Worm (Caenorhabditis elegans): ENCODE measurements around the gene col-116.
"Not testable (repeated sequence)": the region's sequence is repeated elsewhere in the genome, so short reads cannot be mapped to it uniquely, and the experiment has no call there.

col-116 gene

DNA sequence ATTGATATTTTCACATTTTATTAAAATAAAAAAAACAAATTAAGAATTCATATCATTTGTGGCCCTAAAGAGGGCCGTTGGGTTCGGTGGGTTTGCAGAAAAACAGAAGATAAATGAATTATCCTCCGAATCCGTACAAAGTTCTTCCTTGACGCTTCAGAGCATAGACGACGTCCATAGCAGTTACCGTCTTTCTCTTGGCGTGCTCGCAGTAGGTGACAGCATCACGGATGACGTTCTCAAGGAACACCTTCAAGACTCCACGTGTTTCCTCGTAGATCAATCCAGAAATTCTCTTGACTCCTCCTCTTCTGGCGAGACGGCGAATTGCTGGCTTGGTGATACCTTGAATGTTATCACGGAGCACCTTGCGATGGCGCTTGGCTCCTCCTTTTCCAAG, 22.2 kb upstream of the col-116 start:
- TF ChIP-seq T22C8.4 (GFP tag; IDR thresholded peaks at IDR 0.05), result no peak

DNA sequence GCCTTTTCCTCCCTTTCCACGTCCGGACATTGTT, 21.9 kb upstream of the col-116 start, which contains the start of gene his-31:
Gene his-31 (minus strand): TSS at position 30 of the 34 bp plus-strand sequence.
- no peak for TF ChIP-seq T22C8.4 (GFP tag; IDR thresholded peaks at IDR 0.05)
- no peak for TF ChIP-seq ref-1 (GFP tag; conservative IDR thresholded peaks at IDR 0.05)
- TF ChIP-seq tab-1 (GFP tag; IDR thresholded peaks at IDR 0.05), result no peak
- no peak for TF ChIP-seq cog-1 (tag; optimal IDR thresholded peaks at IDR 0.05)
- TF ChIP-seq ztf-29 (GFP tag; IDR thresholded peaks at IDR 0.05), result no peak
- TF ChIP-seq ztf-23 (GFP tag; IDR thresholded peaks at IDR 0.05), result no peak
- TF ChIP-seq klf-2 (GFP tag; conservative IDR thresholded peaks at IDR 0.05), result no peak
- TF ChIP-seq flt-1 (GFP tag; IDR thresholded peaks at IDR 0.05), result no peak
- no peak for TF ChIP-seq med-1 (GFP tag; optimal IDR thresholded peaks at IDR 0.05; ENCODE audit: insufficient read depth)

- TF ChIP-seq klf-2 (GFP tag; conservative IDR thresholded peaks at IDR 0.05) (no peak), ztf-29 (GFP tag; IDR thresholded peaks at IDR 0.05) (peak; percentile 14; the same call in 1 of the 2 replicates), flt-1 (GFP tag; IDR thresholded peaks at IDR 0.05) (peak; percentile 86), cog-1 (tag; optimal IDR thresholded peaks at IDR 0.05) (peak; percentile 87)
These were observed 21.5 kb upstream of the col-116 start, which contains the start of gene his-32 for ce11 chrIV:8333988-8334863. TSS of gene his-32 (plus strand) at chrIV:8334305.

ce11 chrIV:8339636-8340035, 16.1 kb upstream of the col-116 start, which contains the start of gene lgc-6:
TSS of gene lgc-6 (plus strand) at chrIV:8339936.
- TF ChIP-seq tab-1 (GFP tag; IDR thresholded peaks at IDR 0.05), result no peak

DNA sequence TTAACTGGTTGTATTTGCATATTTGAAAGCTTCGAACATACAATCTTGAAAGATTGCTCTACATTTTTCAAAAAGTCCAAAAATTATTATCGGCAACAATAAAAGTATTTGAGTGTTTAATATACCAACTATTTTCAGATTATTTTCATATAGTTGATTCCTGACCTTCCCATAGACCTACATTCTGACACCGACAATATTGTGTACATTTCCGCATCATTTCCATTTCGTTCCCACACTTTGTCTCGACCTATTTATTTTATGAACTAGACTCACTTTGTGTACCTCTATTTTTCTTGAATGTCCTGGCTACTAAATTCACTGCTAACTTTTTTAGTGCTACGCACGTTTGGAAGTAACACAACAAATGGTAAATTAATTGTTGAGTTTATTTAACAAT, 13.3 kb upstream of the col-116 start, which contains the start of gene lgc-5:
Gene lgc-5 (plus strand): TSS at position 301 of the 400 bp plus-strand sequence.
- TF ChIP-seq ztf-29 (GFP tag; IDR thresholded peaks at IDR 0.05) (no peak), ztf-23 (GFP tag; IDR thresholded peaks at IDR 0.05) (no peak), med-1 (GFP tag; optimal IDR thresholded peaks at IDR 0.05; ENCODE audit: insufficient read depth) (no peak), T22C8.4 (GFP tag; IDR thresholded peaks at IDR 0.05) (no peak), ref-1 (GFP tag; conservative IDR thresholded peaks at IDR 0.05) (no peak), klf-2 (GFP tag; conservative IDR thresholded peaks at IDR 0.05) (no peak)

DNA sequence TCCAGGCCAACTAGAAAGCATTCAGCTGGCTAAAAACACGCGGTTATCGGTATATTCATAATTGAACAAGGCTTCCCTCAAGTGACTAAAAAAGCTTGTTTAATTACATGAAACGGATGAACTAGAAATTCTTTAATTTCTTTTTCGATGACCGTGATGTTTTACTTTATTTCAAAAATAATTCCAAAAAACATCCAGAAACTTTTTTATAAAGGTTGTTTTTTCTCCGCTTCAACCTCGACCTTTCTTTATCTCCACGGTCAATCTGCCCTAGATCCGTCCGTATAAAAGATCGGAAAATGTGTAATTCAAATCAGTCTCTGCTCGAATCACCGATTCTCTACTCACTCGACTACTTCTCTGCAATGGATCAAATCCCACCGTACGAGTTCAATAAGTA, 10.2 kb upstream of the col-116 start, which contains the start of gene F17E9.5:
Gene F17E9.5 (plus strand): TSS at position 301 of the 400 bp plus-strand sequence.
- TF ChIP-seq cog-1 (tag; optimal IDR thresholded peaks at IDR 0.05) (no peak), ztf-29 (GFP tag; IDR thresholded peaks at IDR 0.05) (no peak), T22C8.4 (GFP tag; IDR thresholded peaks at IDR 0.05) (no peak), tab-1 (GFP tag; IDR thresholded peaks at IDR 0.05) (no peak), med-1 (GFP tag; optimal IDR thresholded peaks at IDR 0.05; ENCODE audit: insufficient read depth) (no peak), klf-2 (GFP tag; conservative IDR thresholded peaks at IDR 0.05) (no peak), ref-1 (GFP tag; conservative IDR thresholded peaks at IDR 0.05) (no peak)

DNA sequence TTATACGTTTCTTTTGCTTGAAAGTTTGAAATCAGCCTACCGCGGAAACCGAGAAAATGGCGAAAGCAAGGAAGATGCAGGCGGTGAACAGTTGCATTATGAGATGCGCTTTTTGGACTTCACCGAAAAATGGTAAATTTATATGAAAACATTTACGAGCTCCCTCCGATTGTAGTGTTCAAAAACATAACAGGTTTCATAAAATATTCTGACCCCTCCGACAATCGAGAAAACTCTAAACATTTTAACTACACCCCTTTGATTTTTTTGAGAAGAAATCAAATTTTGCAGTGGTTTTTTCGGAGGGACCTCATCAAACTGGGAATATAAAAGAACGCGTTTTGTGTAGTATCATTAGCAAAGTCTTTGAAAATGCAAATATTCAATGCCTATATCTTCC, 8.7 kb upstream of the col-116 start, which contains the start of the genes F17E9.18 and F17E9.15:
Gene F17E9.18 (minus strand): TSS at position 101 of the 400 bp plus-strand sequence.
Gene F17E9.15 (plus strand): TSS at position 368 of the 400 bp plus-strand sequence.
- TF ChIP-seq ref-1 (GFP tag; conservative IDR thresholded peaks at IDR 0.05) (no peak), tab-1 (GFP tag; IDR thresholded peaks at IDR 0.05) (no peak), klf-2 (GFP tag; conservative IDR thresholded peaks at IDR 0.05) (no peak), cog-1 (tag; optimal IDR thresholded peaks at IDR 0.05) (no peak), ztf-29 (GFP tag; IDR thresholded peaks at IDR 0.05) (no peak), med-1 (GFP tag; optimal IDR thresholded peaks at IDR 0.05; ENCODE audit: insufficient read depth) (no peak), ztf-23 (GFP tag; IDR thresholded peaks at IDR 0.05) (no peak), T22C8.4 (GFP tag; IDR thresholded peaks at IDR 0.05) (no peak), flt-1 (GFP tag; IDR thresholded peaks at IDR 0.05) (no peak)

- no peak for TF ChIP-seq med-1 (GFP tag; optimal IDR thresholded peaks at IDR 0.05; ENCODE audit: insufficient read depth)
- no peak for TF ChIP-seq cog-1 (tag; optimal IDR thresholded peaks at IDR 0.05)
- no peak for TF ChIP-seq ztf-23 (GFP tag; IDR thresholded peaks at IDR 0.05)
- no peak for TF ChIP-seq T22C8.4 (GFP tag; IDR thresholded peaks at IDR 0.05)
- no peak for TF ChIP-seq ztf-29 (GFP tag; IDR thresholded peaks at IDR 0.05)
- no peak for TF ChIP-seq tab-1 (GFP tag; IDR thresholded peaks at IDR 0.05)
- no peak for TF ChIP-seq klf-2 (GFP tag; conservative IDR thresholded peaks at IDR 0.05)
- TF ChIP-seq flt-1 (GFP tag; IDR thresholded peaks at IDR 0.05), result no peak
- no peak for TF ChIP-seq ref-1 (GFP tag; conservative IDR thresholded peaks at IDR 0.05)
These were observed 7.6 kb upstream of the col-116 start, which contains the start of gene F17E9.4 for ce11 chrIV:8348073-8348472. TSS of gene F17E9.4 (plus strand) at chrIV:8348373.

DNA sequence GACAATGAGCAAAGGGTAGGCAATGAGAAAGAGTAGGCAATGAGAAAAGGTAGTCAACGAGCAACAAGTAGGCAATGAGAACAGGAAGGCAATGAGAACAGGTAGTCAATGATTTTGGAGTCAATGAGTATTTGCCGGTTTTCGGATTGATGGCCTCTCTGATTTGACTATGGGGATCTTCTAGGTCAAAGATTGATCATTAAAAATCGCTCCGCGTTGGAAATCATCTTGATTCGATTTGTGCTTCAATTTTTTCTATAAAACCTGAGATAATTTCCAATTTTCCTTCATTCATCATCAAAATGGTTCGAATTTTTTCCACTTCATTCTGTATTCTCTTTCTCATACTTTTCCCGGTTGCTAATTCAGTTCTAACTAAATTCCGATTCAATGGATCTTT, 3.7 kb upstream of the col-116 start, which contains the start of gene F17E9.16:
Gene F17E9.16 (plus strand): TSS at position 301 of the 400 bp plus-strand sequence.
- not testable (repeated sequence) for TF ChIP-seq flt-1 (GFP tag; IDR thresholded peaks at IDR 0.05); cog-1 (tag; optimal IDR thresholded peaks at IDR 0.05); ref-1 (GFP tag; conservative IDR thresholded peaks at IDR 0.05)

DNA sequence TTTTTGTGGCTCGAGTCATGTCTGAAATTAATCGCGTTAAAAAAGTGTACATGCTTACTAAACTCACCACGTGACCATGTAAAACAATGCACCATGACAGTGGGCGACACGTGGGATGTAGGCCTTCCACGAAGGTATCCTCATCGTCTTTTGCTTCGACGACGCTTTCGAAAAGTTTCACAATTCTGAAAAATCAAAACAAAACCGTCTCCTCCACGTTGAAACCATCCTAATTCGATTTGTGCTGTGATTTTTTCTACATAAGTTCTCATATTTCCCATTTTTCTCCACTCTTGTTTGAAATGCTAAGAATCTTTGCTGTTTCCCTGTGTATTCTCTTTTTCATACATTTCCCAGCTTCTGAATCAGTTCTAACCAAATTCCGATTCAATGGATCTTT, 1.1 kb upstream of the col-116 start, which contains the start of gene F17E9.3:
Gene F17E9.3 (plus strand): TSS at position 301 of the 400 bp plus-strand sequence.
- TF ChIP-seq cog-1 (tag; optimal IDR thresholded peaks at IDR 0.05), result no peak
- no peak for TF ChIP-seq tab-1 (GFP tag; IDR thresholded peaks at IDR 0.05)
- no peak for TF ChIP-seq med-1 (GFP tag; optimal IDR thresholded peaks at IDR 0.05; ENCODE audit: insufficient read depth)

DNA sequence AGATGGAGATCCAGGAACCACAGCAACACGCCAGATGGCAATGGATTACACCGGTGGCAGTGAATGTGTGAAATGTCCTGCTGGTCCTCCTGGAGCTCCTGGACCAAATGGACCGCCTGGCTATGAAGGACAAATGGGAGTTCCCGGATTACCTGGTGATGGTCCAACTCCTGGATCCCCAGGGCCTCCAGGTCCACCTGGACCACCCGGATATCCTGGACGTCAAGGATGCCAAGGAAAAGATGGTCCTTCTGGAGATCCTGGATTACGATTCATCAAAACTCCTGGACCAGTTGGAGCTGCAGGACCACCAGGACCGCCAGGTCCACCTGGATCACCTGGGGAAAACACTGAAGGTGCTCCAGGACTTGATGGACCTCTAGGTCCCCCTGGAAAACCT, 1.6 kb downstream of the col-116 start:
- TF ChIP-seq ztf-23 (GFP tag; IDR thresholded peaks at IDR 0.05) (no peak), med-1 (GFP tag; optimal IDR thresholded peaks at IDR 0.05; ENCODE audit: insufficient read depth) (no peak), T22C8.4 (GFP tag; IDR thresholded peaks at IDR 0.05) (no peak)
